Worm (Caenorhabditis elegans): Measurements from ENCODE around the gene T24D5.2.

Gene T24D5.2

ce11 chrX:12579774-12580173 lies 6.5 kb downstream of the T24D5.2 start, which contains the start of gene T24D5.3:
TSS of gene T24D5.3 (plus strand) at chrX:12580074.
- TF ChIP-seq dpl-1 (GFP tag; optimal IDR thresholded peaks at IDR 0.05) (no peak), hlh-30 (tag; optimal IDR thresholded peaks at IDR 0.05; ENCODE audit: insufficient read depth) (no peak), egl-43 (GFP tag; IDR thresholded peaks at IDR 0.05) (no peak), skn-1 (tag; optimal IDR thresholded peaks at IDR 0.05) (no peak)

- TF ChIP-seq set-16 (GFP tag; IDR thresholded peaks at IDR 0.05) = peak; percentile 92
Observed at ce11 chrX:12578052-12578451, 8.2 kb downstream of the T24D5.2 start.

ce11 chrX:12574473-12574872 lies 11.8 kb downstream of the T24D5.2 start, which contains the start of gene T24D5.1:
TSS of gene T24D5.1 (plus strand) at chrX:12574773.
- TF ChIP-seq D1046.2 (GFP tag; IDR thresholded peaks at IDR 0.05) (no peak), snpc-1.2 (GFP tag; IDR thresholded peaks at IDR 0.05) (no peak), daf-12 (tag; optimal IDR thresholded peaks at IDR 0.05) (no peak), duxl-1 (tag; optimal IDR thresholded peaks at IDR 0.05; ENCODE audit: poor library complexity) (no peak), T26A8.4 (GFP tag; IDR thresholded peaks at IDR 0.05) (no peak), aha-1 (tag) (no peak), F10B5.3 (tag; optimal IDR thresholded peaks at IDR 0.05) (no peak), F49E8.2 (tag; optimal IDR thresholded peaks at IDR 0.05; ENCODE audit: borderline replicate concordance) (no peak), fos-1 (tag; optimal IDR thresholded peaks at IDR 0.05) (no peak), tag-97 (GFP tag; IDR thresholded peaks at IDR 0.05) (no peak)

DNA sequence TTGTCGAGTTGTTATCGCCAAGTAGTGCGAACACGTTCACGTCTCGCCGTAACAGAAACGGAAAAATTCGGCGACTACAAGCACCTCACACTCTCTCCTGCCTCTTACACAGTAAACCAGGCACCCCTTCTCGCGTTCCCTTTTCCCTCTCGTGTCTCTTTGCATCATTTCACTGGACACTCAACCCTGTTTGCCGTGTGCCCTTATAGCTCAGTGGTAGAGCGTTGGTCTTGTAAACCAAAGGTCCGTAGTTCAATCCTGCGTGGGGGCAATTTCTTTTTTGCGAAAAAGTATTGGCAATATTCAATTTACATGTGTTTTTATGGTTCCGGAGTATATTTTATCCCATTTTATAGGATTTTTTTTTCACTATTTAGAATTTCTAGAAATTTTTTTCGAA lies 22.7 kb downstream of the T24D5.2 start:
- no peak for TF ChIP-seq lin-1 (GFP tag; IDR thresholded peaks at IDR 0.05)
- no peak for TF ChIP-seq mes-2 (tag; optimal IDR thresholded peaks at IDR 0.05; ENCODE audit: poor library complexity, severe bottlenecking)
- peak; percentile 65 for TF ChIP-seq F49E8.2 (tag; optimal IDR thresholded peaks at IDR 0.05; ENCODE audit: borderline replicate concordance)
- peak; percentile 93 for TF ChIP-seq D1046.2 (GFP tag; IDR thresholded peaks at IDR 0.05)
- peak; percentile 81 for TF ChIP-seq lin-29 (GFP tag; IDR thresholded peaks at IDR 0.05)
- TF ChIP-seq fos-1 (tag; optimal IDR thresholded peaks at IDR 0.05) = no peak
- TF ChIP-seq ctbp-1 (GFP tag; IDR thresholded peaks at IDR 0.05) = peak; percentile 93
- peak; percentile 92 to 96 for TF ChIP-seq madf-5 (GFP tag; IDR thresholded peaks at IDR 0.05)
- TF ChIP-seq daf-12 (tag; optimal IDR thresholded peaks at IDR 0.05) = no peak
- TF ChIP-seq zip-2 (tag; optimal IDR thresholded peaks at IDR 0.05) = peak; percentile 67
- TF ChIP-seq rbr-2 (tag; optimal IDR thresholded peaks at IDR 0.05) = peak; percentile 82
- no peak for TF ChIP-seq nhr-25 (tag; optimal IDR thresholded peaks at IDR 0.05; ENCODE audit: borderline replicate concordance, insufficient read depth)
- TF ChIP-seq spr-1 (tag; optimal IDR thresholded peaks at IDR 0.05) = peak; percentile 78
- TF ChIP-seq ZK546.5 (tag; optimal IDR thresholded peaks at IDR 0.05) = no peak
- no peak for TF ChIP-seq attf-4 (tag; optimal IDR thresholded peaks at IDR 0.05)
- no peak for TF ChIP-seq nhr-76 (tag; optimal IDR thresholded peaks at IDR 0.05)
- no peak for TF ChIP-seq ama-1 (optimal IDR thresholded peaks at IDR 0.05)
- no peak for TF ChIP-seq hlh-11 (tag; optimal IDR thresholded peaks at IDR 0.05)
- peak; percentile 75 for TF ChIP-seq nhr-48 (tag; optimal IDR thresholded peaks at IDR 0.05)
- no peak for TF ChIP-seq nhr-102 (tag; optimal IDR thresholded peaks at IDR 0.05)
- TF ChIP-seq nhr-237 (tag; optimal IDR thresholded peaks at IDR 0.05) = no peak
- TF ChIP-seq lir-3 (tag; optimal IDR thresholded peaks at IDR 0.05) = peak; percentile 83
- TF ChIP-seq lin-15B (tag; optimal IDR thresholded peaks at IDR 0.05) = no peak
- TF ChIP-seq egl-27 (tag; optimal IDR thresholded peaks at IDR 0.05) = no peak
- TF ChIP-seq mxl-2 (GFP tag; conservative IDR thresholded peaks at IDR 0.05) = peak; percentile 81
- TF ChIP-seq unc-130 (GFP tag; optimal IDR thresholded peaks at IDR 0.05) = peak; percentile 36
- TF ChIP-seq ceh-32 (tag; optimal IDR thresholded peaks at IDR 0.05; ENCODE audit: poor library complexity) = peak; percentile 47
- no peak for TF ChIP-seq unc-39 (tag; optimal IDR thresholded peaks at IDR 0.05)
- TF ChIP-seq pqm-1 (tag; optimal IDR thresholded peaks at IDR 0.05) = no peak
- TF ChIP-seq set-16 (GFP tag; IDR thresholded peaks at IDR 0.05) = no peak
- peak; percentile 93 for TF ChIP-seq saeg-2 (GFP tag; IDR thresholded peaks at IDR 0.05)
- TF ChIP-seq F44E2.7 (GFP tag; IDR thresholded peaks at IDR 0.05) = peak; percentile 91
- TF ChIP-seq pha-4 (GFP tag; IDR thresholded peaks at IDR 0.05) = peak; percentile 93
- TF ChIP-seq pha-4 (tag; optimal IDR thresholded peaks at IDR 0.05) = no peak
- TF ChIP-seq unc-62 (GFP tag; optimal IDR thresholded peaks at IDR 0.05 in 1 of 2) = peak in 1 of 2 experiments; percentile 99
- no peak for TF ChIP-seq unc-62 (tag; optimal IDR thresholded peaks at IDR 0.05)
- TF ChIP-seq nhr-77 (tag; optimal IDR thresholded peaks at IDR 0.05) = no peak

All from whole organism, L4 larva.